Worm (Caenorhabditis elegans) whole organism, L1 larva: ENCODE measurements around the gene F10A3.12.

Experiments used
- Y116A8C.19 ChIP-seq: sonication (generic microtip); optimal IDR thresholded peaks from 2 replicates; lab custom pipeline; 2016; ENCODE audit warnings: missing compliant biosample characterization, missing genetic modification characterization, borderline replicate concordance
- aha-1 ChIP-seq: fragments of 150-350 bp; optimal IDR thresholded peaks from 2 replicates; lab custom pipeline; 2014; ENCODE audit warnings: missing biosample characterization, missing genetic modification characterization
- ama-1 ChIP-seq: fragments of 150-350 bp; optimal IDR thresholded peaks from 2 replicates; lab custom pipeline; 2014
- blmp-1 ChIP-seq: fragments of 150-350 bp; optimal IDR thresholded peaks from 2 replicates; lab custom pipeline; 2014; ENCODE audit warnings: missing biosample characterization, missing genetic modification characterization
- ceh-63 ChIP-seq: fragments of 200-800 bp; sonication (Bioruptor generic); optimal IDR thresholded peaks from 2 replicates; lab custom pipeline; 2018; ENCODE audit warnings: mild to moderate bottlenecking, missing genetic modification characterization, missing compliant biosample characterization
- ceh-8 ChIP-seq: fragments of 200-800 bp; sonication (Bioruptor generic); optimal IDR thresholded peaks from 2 replicates; lab custom pipeline; 2018; ENCODE audit warnings: mild to moderate bottlenecking, missing genetic modification characterization, moderate library complexity, missing compliant biosample characterization
- dsc-1 ChIP-seq: sonication (generic microtip); optimal IDR thresholded peaks from 2 replicates; lab custom pipeline; 2016; ENCODE audit warnings: mild to moderate bottlenecking, missing genetic modification characterization, missing compliant biosample characterization
- efl-1 ChIP-seq, 4 experiments: fragments of 150-350 bp; optimal IDR thresholded peaks in 3 of 4; peaks in 1 of 4; 1 replicate in 1 of 4; 2 replicates in 3 of 4; lab custom pipeline; 2014; ENCODE audit warnings: missing biosample characterization in 2 of 4, missing genetic modification characterization in 2 of 4, missing genetic modification reagents in 2 of 4
- efl-3 ChIP-seq: fragments of 200-800 bp; sonication (Bioruptor generic); optimal IDR thresholded peaks from 2 replicates; lab custom pipeline; 2018; ENCODE audit warnings: mild to moderate bottlenecking, missing genetic modification characterization, missing compliant biosample characterization
- egl-13 ChIP-seq: sonication (generic microtip); optimal IDR thresholded peaks from 2 replicates; lab custom pipeline; 2016; ENCODE audit warnings: missing genotype, missing genetic modification reagents, missing genetic modification characterization, missing compliant biosample characterization
- elt-3 ChIP-seq, 6 experiments: fragments of 150-350 bp in 1 of 6; sonication (generic microtip); optimal IDR thresholded peaks; 2 replicates each; lab custom pipeline; 2017 to 2018; ENCODE audit warnings: missing biosample characterization in 6 of 6, missing genetic modification characterization in 6 of 6, inconsistent platforms in 1 of 6
- fkh-8 ChIP-seq: sonication (generic microtip); optimal IDR thresholded peaks from 2 replicates; lab custom pipeline; 2016; ENCODE audit warnings: mild to moderate bottlenecking, missing genetic modification characterization, missing compliant biosample characterization
- hlh-17 ChIP-seq: fragments of 200-800 bp; sonication (Bioruptor generic); optimal IDR thresholded peaks from 2 replicates; lab custom pipeline; 2018; ENCODE audit warnings: missing genetic modification characterization, mild to moderate bottlenecking, missing compliant biosample characterization, moderate library complexity, borderline replicate concordance
- hlh-4 ChIP-seq: sonication (generic microtip); optimal IDR thresholded peaks from 2 replicates; lab custom pipeline; 2016; ENCODE audit warnings: mild to moderate bottlenecking, missing genetic modification characterization, missing compliant biosample characterization
- hpl-2 ChIP-seq: fragments of 150-350 bp; optimal IDR thresholded peaks from 2 replicates; lab custom pipeline; 2014; ENCODE audit warnings: missing biosample characterization, missing genetic modification reagents, missing genetic modification characterization
- jun-1 ChIP-seq: fragments of 150-350 bp; optimal IDR thresholded peaks from 2 replicates; lab custom pipeline; 2014; ENCODE audit warnings: missing biosample characterization, missing genetic modification reagents, missing genetic modification characterization
- lin-15B ChIP-seq: fragments of 150-350 bp; sonication (generic microtip); optimal IDR thresholded peaks from 3 replicates; lab custom pipeline; 2014; ENCODE audit warnings: missing biosample characterization, missing genetic modification characterization
- lin-39 ChIP-seq: fragments of 150-350 bp; optimal IDR thresholded peaks from 2 replicates; lab custom pipeline; 2014; ENCODE audit warnings: missing biosample characterization, missing genetic modification reagents, missing genetic modification characterization
- lir-3 ChIP-seq: sonication (generic microtip); optimal IDR thresholded peaks from 2 replicates; lab custom pipeline; 2016; ENCODE audit warnings: mild to moderate bottlenecking, missing genetic modification characterization, moderate library complexity, missing compliant biosample characterization; ENCODE audit not compliant: poor library complexity
- nhr-12 ChIP-seq: sonication (generic microtip); optimal IDR thresholded peaks from 2 replicates; lab custom pipeline; 2017; ENCODE audit warnings: missing biosample characterization, missing genetic modification characterization
- nhr-19 ChIP-seq: fragments of 200-800 bp; sonication (Bioruptor generic); conservative IDR thresholded peaks from 2 replicates; pipeline ENCODE4 v1.3.6; 2022; ENCODE audit warnings: missing genetic modification characterization, missing compliant biosample characterization
- nhr-28 ChIP-seq: fragments of 150-350 bp; optimal IDR thresholded peaks from 2 replicates; lab custom pipeline; 2014; ENCODE audit warnings: missing biosample characterization, missing genetic modification characterization
- nhr-47 ChIP-seq: sonication (generic microtip); optimal IDR thresholded peaks from 2 replicates; lab custom pipeline; 2016; ENCODE audit warnings: mild to moderate bottlenecking, missing genetic modification characterization, moderate library complexity, missing compliant biosample characterization
- nhr-77 ChIP-seq: fragments of 150-350 bp; optimal IDR thresholded peaks from 2 replicates; lab custom pipeline; 2014; ENCODE audit warnings: missing biosample characterization, missing genetic modification characterization
- nhr-85 ChIP-seq: sonication (generic microtip); peaks from one replicate; lab custom pipeline; 2016; ENCODE audit warnings: missing genetic modification characterization, inconsistent platforms, missing compliant biosample characterization
- pag-3 ChIP-seq: sonication (generic microtip); optimal IDR thresholded peaks from 2 replicates; lab custom pipeline; 2017; ENCODE audit warnings: missing genetic modification characterization, mild to moderate bottlenecking, missing compliant biosample characterization, antibody characterized with exemption, borderline replicate concordance; ENCODE audit not compliant: insufficient read depth
- snu-23 ChIP-seq: sonication (generic microtip); optimal IDR thresholded peaks from 2 replicates; lab custom pipeline; 2016; ENCODE audit warnings: missing genetic modification characterization, missing compliant biosample characterization
- sox-4 ChIP-seq: sonication (generic microtip); optimal IDR thresholded peaks from 2 replicates; lab custom pipeline; 2016; ENCODE audit warnings: missing genetic modification characterization, missing compliant biosample characterization
- swsn-7 ChIP-seq: sonication (generic microtip); optimal IDR thresholded peaks from 2 replicates; lab custom pipeline; 2016; ENCODE audit warnings: missing genetic modification characterization, missing compliant biosample characterization
- tbx-2 ChIP-seq: sonication (generic microtip); optimal IDR thresholded peaks from 2 replicates; lab custom pipeline; 2016; ENCODE audit warnings: missing genetic modification characterization, missing compliant biosample characterization
- unc-98 ChIP-seq: fragments of 200-800 bp; sonication (Bioruptor generic); IDR thresholded peaks from 2 replicates; pipeline ENCODE4 v1.3.6; 2022; ENCODE audit warnings: missing genetic modification characterization, missing compliant biosample characterization
- vab-15 ChIP-seq: sonication (generic microtip); optimal IDR thresholded peaks from 2 replicates; lab custom pipeline; 2017; ENCODE audit warnings: missing genotype, mild to moderate bottlenecking, missing genetic modification characterization, missing compliant biosample characterization

F10A3.12 gene

DNA sequence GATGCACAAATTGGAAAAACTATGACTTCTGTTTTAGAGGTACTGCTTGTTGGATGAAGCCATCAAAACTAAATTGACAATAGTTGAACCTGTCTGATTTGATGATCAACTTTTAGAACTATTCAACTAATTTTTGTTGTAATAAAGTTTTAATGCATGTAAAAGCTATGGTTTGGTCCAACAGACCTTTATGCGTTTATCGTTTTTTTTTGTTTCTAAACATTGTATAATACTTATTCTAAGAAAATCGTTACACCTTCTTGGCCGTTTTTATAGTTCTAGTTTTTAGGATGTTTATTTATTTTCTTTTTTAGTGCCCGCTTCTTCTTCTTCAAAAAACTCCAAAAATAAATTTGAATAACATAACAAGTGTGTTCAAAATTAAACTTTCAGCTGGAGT is at the start of gene F10A3.12:
Gene F10A3.12 (plus strand): TSS at position 301 of the 400 bp plus-strand sequence.
- TF ChIP-seq efl-3 (GFP tag; lab: Kevin White, UChicago) (no peak), fkh-8 (tag; lab: Kevin White, UChicago) (no peak), lin-39 (tag; lab: Kevin White, UChicago) (no peak)

DNA sequence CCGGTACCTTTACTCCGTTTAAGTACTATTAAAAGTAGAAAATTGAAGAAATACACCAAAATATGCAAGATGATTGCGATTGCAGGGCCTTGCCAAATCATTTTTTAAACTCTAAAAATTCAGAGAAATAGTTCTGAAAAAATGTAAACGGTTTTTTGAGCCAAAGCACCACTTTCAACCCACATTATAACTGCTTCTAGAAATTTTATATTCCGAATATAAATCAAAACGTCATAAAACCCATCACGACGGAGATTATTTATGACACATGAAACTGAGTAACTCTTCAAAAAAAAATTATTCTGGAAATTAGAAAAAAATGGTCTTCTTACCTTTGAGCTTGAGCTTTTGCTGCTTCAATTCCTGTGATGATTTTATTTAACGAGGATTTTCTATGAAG is 49.6 kb upstream of the F10A3.12 start, which contains the start of gene srxa-16:
Gene srxa-16 (minus strand): TSS at position 101 of the 400 bp plus-strand sequence.
- TF ChIP-seq elt-3 (tag; optimal IDR thresholded peaks at IDR 0.05; lab: Kevin White, UChicago), result no peak
- no peak for TF ChIP-seq lin-15B (tag; lab: Kevin White, UChicago)
- no peak for TF ChIP-seq Y116A8C.19 (tag; lab: Kevin White, UChicago)
- no peak for TF ChIP-seq unc-98
- no peak for TF ChIP-seq lir-3
- no peak for TF ChIP-seq nhr-47
- TF ChIP-seq nhr-19 (GFP tag; lab: Robert Waterston, UW), result no peak
- TF ChIP-seq tbx-2 (tag; lab: Kevin White, UChicago), result no peak
- TF ChIP-seq jun-1, result no peak
- TF ChIP-seq nhr-28 (tag; lab: Kevin White, UChicago), result no peak
- no peak for TF ChIP-seq efl-1 (optimal IDR thresholded peaks at IDR 0.05; lab: Kevin White, UChicago)
- TF ChIP-seq efl-1 (GFP tag; optimal IDR thresholded peaks at IDR 0.05 in 1 of 2; lab: Kevin White, UChicago), result no peak
- TF ChIP-seq nhr-77 (tag; lab: Kevin White, UChicago), result no peak
- TF ChIP-seq sox-4 (tag; lab: Kevin White, UChicago), result no peak
- TF ChIP-seq pag-3 (tag; lab: Kevin White, UChicago), result no peak

DNA sequence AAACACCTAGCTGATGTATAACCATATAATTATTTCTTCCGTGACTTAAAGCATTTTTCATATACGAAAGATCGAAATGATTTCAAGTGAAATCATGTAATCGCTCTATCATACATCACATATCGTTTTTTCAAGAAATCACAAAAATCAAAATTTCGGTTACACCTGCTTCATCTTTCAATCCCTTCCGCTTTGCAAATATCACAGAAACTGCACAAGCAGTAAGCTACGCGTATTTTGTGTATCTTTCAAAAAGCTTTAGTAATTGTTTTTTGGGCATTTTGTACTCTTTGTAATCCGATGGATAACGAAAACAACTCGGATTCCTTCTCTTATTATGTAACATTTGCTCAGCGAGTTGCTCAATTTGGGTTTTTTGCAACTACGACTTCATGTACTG is 48.4 kb upstream of the F10A3.12 start, which contains the start of gene str-25:
Gene str-25 (plus strand): TSS at position 301 of the 400 bp plus-strand sequence.
- TF ChIP-seq nhr-85 (tag; lab: Kevin White, UChicago) (no peak), tbx-2 (tag; lab: Kevin White, UChicago) (no peak), nhr-28 (tag; lab: Kevin White, UChicago) (no peak), snu-23 (GFP tag; lab: Kevin White, UChicago) (no peak), vab-15 (tag; lab: Kevin White, UChicago) (no peak), hlh-17 (GFP tag; lab: Kevin White, UChicago) (no peak), hpl-2 (GFP tag; lab: Kevin White, UChicago) (no peak)

DNA sequence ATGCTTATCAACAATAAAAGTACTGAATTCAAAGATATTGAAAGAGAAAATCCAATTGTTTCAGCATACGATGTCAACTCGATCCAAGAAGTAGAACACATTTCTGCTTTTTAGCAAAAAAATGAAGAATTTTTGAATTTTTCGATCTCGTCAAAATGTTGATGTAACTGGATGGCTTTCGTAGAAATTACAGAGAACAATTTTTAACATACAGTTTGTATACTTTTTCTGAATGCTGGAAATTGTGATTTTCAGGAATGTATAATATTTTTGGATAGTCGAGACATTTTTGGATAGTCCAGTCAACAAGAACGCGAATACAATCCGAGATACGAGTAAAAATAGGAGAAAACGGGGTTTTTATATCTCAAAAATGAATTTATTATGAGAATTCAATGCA is 45.2 kb upstream of the F10A3.12 start, which contains the start of gene str-103:
Gene str-103 (minus strand): TSS at position 101 of the 400 bp plus-strand sequence.
- no peak for TF ChIP-seq nhr-12 (tag; lab: Kevin White, UChicago)
- TF ChIP-seq fkh-8 (tag; lab: Kevin White, UChicago), result no peak
- no peak for TF ChIP-seq dsc-1 (tag; lab: Kevin White, UChicago)
- no peak for TF ChIP-seq Y116A8C.19 (tag; lab: Kevin White, UChicago)
- no peak for TF ChIP-seq ama-1 (lab: Kevin White, UChicago)
- no peak for TF ChIP-seq efl-3 (GFP tag; lab: Kevin White, UChicago)
- no peak for TF ChIP-seq ceh-8 (GFP tag; lab: Kevin White, UChicago)
- no peak for TF ChIP-seq egl-13 (tag; lab: Kevin White, UChicago)
- no peak for TF ChIP-seq elt-3 (tag; optimal IDR thresholded peaks at IDR 0.05; lab: Kevin White, UChicago)
- no peak for TF ChIP-seq hlh-4 (tag; lab: Kevin White, UChicago)
- no peak for TF ChIP-seq lin-39 (tag; lab: Kevin White, UChicago)
- TF ChIP-seq blmp-1 (tag; lab: Kevin White, UChicago), result no peak
- no peak for TF ChIP-seq lin-15B (tag; lab: Kevin White, UChicago)
- TF ChIP-seq nhr-85 (tag; lab: Kevin White, UChicago), result no peak
- TF ChIP-seq vab-15 (tag; lab: Kevin White, UChicago), result no peak
- TF ChIP-seq ceh-63 (GFP tag; lab: Kevin White, UChicago), result no peak
- no peak for TF ChIP-seq aha-1 (tag; lab: Kevin White, UChicago)
- TF ChIP-seq swsn-7 (tag; lab: Kevin White, UChicago), result no peak
